Worm (Caenorhabditis elegans) whole organism, L4 larva: ENCODE results near the gene T26C11.4.

Experiments used
- D1046.2 ChIP-seq: fragments of 200-800 bp; sonication (Bioruptor generic); IDR thresholded peaks from 2 replicates; pipeline ENCODE4 v1.3.6; 2022; ENCODE audit warnings: missing genetic modification characterization, missing compliant biosample characterization
- F37D6.2 ChIP-seq: sonication (generic microtip); optimal IDR thresholded peaks from 2 replicates; lab custom pipeline; 2016; ENCODE audit warnings: mild to moderate bottlenecking, missing genetic modification characterization, missing compliant biosample characterization
- F49E8.2 ChIP-seq: sonication (generic microtip); optimal IDR thresholded peaks from 2 replicates; lab custom pipeline; 2016; ENCODE audit warnings: missing compliant biosample characterization, mild to moderate bottlenecking, missing genetic modification characterization, borderline replicate concordance
- T20F7.1 ChIP-seq: fragments of 200-800 bp; sonication (Bioruptor generic); optimal IDR thresholded peaks from 2 replicates; lab custom pipeline; 2018; ENCODE audit warnings: mild to moderate bottlenecking, missing genetic modification characterization, missing compliant biosample characterization
- Y75B8A.6 ChIP-seq: fragments of 200-800 bp; sonication (Bioruptor generic); IDR thresholded peaks from 2 replicates; pipeline ENCODE4 v1.3.6; 2022; ENCODE audit warnings: missing genetic modification reagents, missing genetic modification characterization, missing compliant biosample characterization
- ZK337.2 ChIP-seq: fragments of 200-800 bp; sonication (Bioruptor generic); IDR thresholded peaks from 2 replicates; pipeline ENCODE4 v1.3.6; 2022; ENCODE audit warnings: missing genetic modification reagents, missing genetic modification characterization, missing compliant biosample characterization
- aha-1 ChIP-seq: fragments of 150-350 bp; peaks from one replicate; lab custom pipeline; 2014; ENCODE audit warnings: missing biosample characterization, missing genetic modification characterization
- attf-4 ChIP-seq: sonication (generic microtip); optimal IDR thresholded peaks from 3 replicates; lab custom pipeline; 2017; ENCODE audit warnings: missing biosample characterization, missing genetic modification characterization
- ceh-32 ChIP-seq: sonication (generic microtip); optimal IDR thresholded peaks from 2 replicates; lab custom pipeline; 2016; ENCODE audit warnings: mild to moderate bottlenecking, missing genetic modification characterization, missing compliant biosample characterization; ENCODE audit not compliant: poor library complexity
- ctbp-1 ChIP-seq: fragments of 200-800 bp; sonication (Bioruptor generic); IDR thresholded peaks from 2 replicates; pipeline ENCODE4 v1.3.6; 2022; ENCODE audit warnings: missing genetic modification reagents, missing genetic modification characterization, missing compliant biosample characterization
- daf-12 ChIP-seq: fragments of 150-350 bp; optimal IDR thresholded peaks from 2 replicates; lab custom pipeline; 2014; ENCODE audit warnings: missing biosample characterization, missing genetic modification reagents, missing genetic modification characterization
- daf-16 ChIP-seq, 3 experiments: sonication (generic microtip); optimal IDR thresholded peaks; 2 replicates each; lab custom pipeline; 2016 to 2017; ENCODE audit warnings: missing genetic modification characterization in 3 of 3, missing genetic modification reagents in 3 of 3, mild to moderate bottlenecking in 2 of 3, missing compliant biosample characterization in 2 of 3, missing biosample characterization in 1 of 3, moderate library complexity in 1 of 3
- dmd-6 ChIP-seq: fragments of 200-800 bp; sonication (Bioruptor generic); IDR thresholded peaks from 2 replicates; pipeline ENCODE4 v1.3.6; 2022; ENCODE audit warnings: missing genetic modification reagents, missing genetic modification characterization, missing compliant biosample characterization
- dmd-8 ChIP-seq: fragments of 200-800 bp; sonication (Bioruptor generic); IDR thresholded peaks from 2 replicates; pipeline ENCODE4 v1.3.6; 2022; ENCODE audit warnings: missing genetic modification characterization, missing compliant biosample characterization
- dpl-1 ChIP-seq: fragments of 150-350 bp; optimal IDR thresholded peaks from 2 replicates; lab custom pipeline; 2014; ENCODE audit warnings: missing biosample characterization, missing genetic modification reagents, missing genetic modification characterization
- dve-1 ChIP-seq: sonication (generic microtip); optimal IDR thresholded peaks from 2 replicates; lab custom pipeline; 2017; ENCODE audit warnings: antibody characterized with exemption, mild to moderate bottlenecking, missing genetic modification characterization, missing compliant biosample characterization; ENCODE audit not compliant: insufficient read depth
- egl-43 ChIP-seq: fragments of 200-800 bp; sonication (Bioruptor generic); IDR thresholded peaks from 2 replicates; pipeline ENCODE4 v1.3.6; 2022; ENCODE audit warnings: missing genetic modification reagents, missing genetic modification characterization, missing compliant biosample characterization
- gei-8 ChIP-seq: fragments of 200-800 bp; sonication (Bioruptor generic); optimal IDR thresholded peaks from 2 replicates; lab custom pipeline; 2018; ENCODE audit warnings: mild to moderate bottlenecking, missing genetic modification characterization, missing compliant biosample characterization
- hif-1 ChIP-seq, 2 experiments: sonication (generic microtip); optimal IDR thresholded peaks; 2 replicates each; lab custom pipeline; 2016 to 2017; ENCODE audit warnings: missing compliant biosample characterization in 2 of 2, missing genetic modification characterization in 2 of 2, missing genetic modification reagents in 2 of 2, missing genotype in 2 of 2, mild to moderate bottlenecking in 1 of 2
- hmg-1.1 ChIP-seq: fragments of 200-800 bp; sonication (Bioruptor generic); IDR thresholded peaks from 2 replicates; pipeline ENCODE4 v1.3.6; 2022; ENCODE audit warnings: missing genetic modification reagents, missing genetic modification characterization, missing compliant biosample characterization
- lin-38 ChIP-seq: fragments of 200-800 bp; sonication (Bioruptor generic); IDR thresholded peaks from 2 replicates; pipeline ENCODE4 v1.3.6; 2022; ENCODE audit warnings: missing genetic modification reagents, missing genetic modification characterization, missing compliant biosample characterization
- mes-2 ChIP-seq: sonication (generic microtip); optimal IDR thresholded peaks from 2 replicates; lab custom pipeline; 2016; ENCODE audit warnings: missing genotype, mild to moderate bottlenecking, missing genetic modification characterization, missing compliant biosample characterization; ENCODE audit not compliant: poor library complexity, severe bottlenecking
- mxl-3 ChIP-seq: fragments of 200-800 bp; sonication (Bioruptor generic); optimal IDR thresholded peaks from 2 replicates; lab custom pipeline; 2018; ENCODE audit warnings: mild to moderate bottlenecking, missing genetic modification characterization, missing compliant biosample characterization
- nhr-11 ChIP-seq: fragments of 150-350 bp; optimal IDR thresholded peaks from 2 replicates; lab custom pipeline; 2014; ENCODE audit warnings: missing biosample characterization, missing genetic modification characterization
- nhr-237 ChIP-seq: sonication (generic microtip); optimal IDR thresholded peaks from 2 replicates; lab custom pipeline; 2017; ENCODE audit warnings: missing biosample characterization, missing genetic modification characterization
- nhr-28 ChIP-seq: fragments of 150-350 bp; optimal IDR thresholded peaks from 2 replicates; lab custom pipeline; 2014; ENCODE audit warnings: missing biosample characterization, missing genetic modification characterization
- nhr-41 ChIP-seq: fragments of 200-800 bp; sonication (Bioruptor generic); IDR thresholded peaks from 2 replicates; pipeline ENCODE4 v1.3.6; 2022; ENCODE audit warnings: missing genetic modification reagents, missing genetic modification characterization, missing compliant biosample characterization
- nhr-42 ChIP-seq: fragments of 200-800 bp; sonication (Bioruptor generic); IDR thresholded peaks from 2 replicates; pipeline ENCODE4 v1.3.6; 2022; ENCODE audit warnings: missing genetic modification characterization, missing compliant biosample characterization
- pha-4 ChIP-seq, 2 experiments: fragments of 150-350 bp in 1 of 2; fragments of 200-800 bp in 1 of 2; sonication (Bioruptor generic) in 1 of 2; IDR thresholded peaks in 1 of 2; optimal IDR thresholded peaks in 1 of 2; 2 replicates each; pipeline versions ENCODE4 v1.3.6 to Lab custom; 2014 to 2022; ENCODE audit warnings: missing genetic modification characterization in 2 of 2, missing genetic modification reagents in 2 of 2, missing biosample characterization in 1 of 2, missing compliant biosample characterization in 1 of 2
- saeg-2 ChIP-seq: fragments of 200-800 bp; sonication (Bioruptor generic); IDR thresholded peaks from 2 replicates; pipeline ENCODE4 v1.3.6; 2022; ENCODE audit warnings: missing genetic modification reagents, missing genetic modification characterization, missing compliant biosample characterization
- set-16 ChIP-seq: fragments of 200-800 bp; sonication (Bioruptor generic); IDR thresholded peaks from 2 replicates; pipeline ENCODE4 v1.3.6; 2022; ENCODE audit warnings: missing genetic modification reagents, missing genetic modification characterization, missing compliant biosample characterization
- skn-1 ChIP-seq: fragments of 150-350 bp; optimal IDR thresholded peaks from 2 replicates; lab custom pipeline; 2014; ENCODE audit warnings: missing biosample characterization, missing genetic modification characterization
- snpc-1.2 ChIP-seq: fragments of 200-800 bp; sonication (Bioruptor generic); IDR thresholded peaks from 2 replicates; pipeline ENCODE4 v1.3.6; 2022; ENCODE audit warnings: missing genetic modification reagents, missing genetic modification characterization, missing compliant biosample characterization
- spr-1 ChIP-seq: sonication (generic microtip); optimal IDR thresholded peaks from 2 replicates; lab custom pipeline; 2016; ENCODE audit warnings: mild to moderate bottlenecking, missing genetic modification characterization, missing compliant biosample characterization
- spr-3 ChIP-seq: fragments of 200-800 bp; sonication (Bioruptor generic); optimal IDR thresholded peaks from 2 replicates; lab custom pipeline; 2018; ENCODE audit warnings: mild to moderate bottlenecking, missing genetic modification characterization, missing compliant biosample characterization
- unc-130 ChIP-seq: sonication (generic microtip); optimal IDR thresholded peaks from 2 replicates; lab custom pipeline; 2016; ENCODE audit warnings: missing genetic modification reagents, missing genetic modification characterization, missing compliant biosample characterization
- unc-62 ChIP-seq, 3 experiments: fragments of 150-350 bp in 1 of 3; sonication (generic microtip); optimal IDR thresholded peaks in 2 of 3; peaks in 1 of 3; 1 replicate in 1 of 3; 2 replicates in 2 of 3; lab custom pipeline; 2014 to 2017; ENCODE audit warnings: missing biosample characterization in 3 of 3, missing genetic modification characterization in 3 of 3, missing genetic modification reagents in 3 of 3, missing genotype in 1 of 3
- vab-7 ChIP-seq: fragments of 200-800 bp; sonication (Bioruptor generic); IDR thresholded peaks from 2 replicates; pipeline ENCODE4 v1.3.6; 2022; ENCODE audit warnings: missing genetic modification reagents, missing genetic modification characterization, missing compliant biosample characterization
- zag-1 ChIP-seq: fragments of 150-350 bp; optimal IDR thresholded peaks from 2 replicates; lab custom pipeline; 2014; ENCODE audit warnings: missing biosample characterization, missing genetic modification characterization
- zfp-3 ChIP-seq: fragments of 200-800 bp; sonication (Bioruptor generic); conservative IDR thresholded peaks from 2 replicates; pipeline ENCODE4 v1.3.6; 2022; ENCODE audit warnings: missing genetic modification reagents, missing genetic modification characterization, missing compliant biosample characterization
- zip-11 ChIP-seq: fragments of 200-800 bp; sonication (Bioruptor generic); IDR thresholded peaks from 2 replicates; pipeline ENCODE4 v1.3.6; 2022; ENCODE audit warnings: missing genetic modification characterization, missing compliant biosample characterization
- zip-2 ChIP-seq: fragments of 150-350 bp; optimal IDR thresholded peaks from 2 replicates; lab custom pipeline; 2014; ENCODE audit warnings: missing biosample characterization, missing genetic modification characterization

The T26C11.4 gene

ce11 chrX:1850525-1850924 is 5.2 kb upstream of the T26C11.4 start (continued):
- TF ChIP-seq set-16 (GFP tag; lab: Robert Waterston, UW), result peak; percentile 63
- TF ChIP-seq aha-1 (tag; lab: Kevin White, UChicago), result peak; percentile 38
- no peak for TF ChIP-seq dpl-1 (GFP tag; lab: Kevin White, UChicago)
- TF ChIP-seq attf-4 (tag; lab: Kevin White, UChicago), result no peak

- no peak for TF ChIP-seq nhr-11 (tag; lab: Kevin White, UChicago)
- no peak for TF ChIP-seq ZK337.2 (GFP tag; lab: Robert Waterston, UW)
- TF ChIP-seq Y75B8A.6 (GFP tag; lab: Robert Waterston, UW), result no peak
- no peak for TF ChIP-seq nhr-28 (tag; lab: Kevin White, UChicago)
- no peak for TF ChIP-seq nhr-237 (tag; lab: Kevin White, UChicago)
- TF ChIP-seq, all 104 proteins: peak for 0
These were observed 3.2 kb upstream of the T26C11.4 start, which contains the start of gene ceh-41 for ce11 chrX:1848575-1848974. Gene ceh-41 (minus strand): TSS chrX:1848675.

ce11 chrX:1847685-1848084 is 2.3 kb upstream of the T26C11.4 start:
- TF ChIP-seq egl-43 (GFP tag; lab: Robert Waterston, UW), result no peak
- peak in 1 of 2 experiments; percentile 98 for TF ChIP-seq unc-62 (GFP tag; optimal IDR thresholded peaks at IDR 0.05 in 1 of 2; lab: Kevin White, UChicago)
- TF ChIP-seq unc-62 (tag; optimal IDR thresholded peaks at IDR 0.05; lab: Kevin White, UChicago), result no peak

- peak; percentile 34 for TF ChIP-seq spr-1 (tag; lab: Kevin White, UChicago)
- peak; percentile 23 for TF ChIP-seq F49E8.2
- peak; percentile 51 for TF ChIP-seq dmd-6 (GFP tag; lab: Robert Waterston, UW)
- no peak for TF ChIP-seq T20F7.1 (GFP tag; lab: Kevin White, UChicago)
- TF ChIP-seq saeg-2 (GFP tag; lab: Robert Waterston, UW), result no peak
- peak; percentile 43 for TF ChIP-seq gei-8 (GFP tag; lab: Kevin White, UChicago)
- peak; percentile 2 for TF ChIP-seq zip-2 (tag; lab: Kevin White, UChicago)
- TF ChIP-seq pha-4 (GFP tag; IDR thresholded peaks at IDR 0.05; lab: Robert Waterston, UW), result peak; percentile 85
- TF ChIP-seq pha-4 (tag; optimal IDR thresholded peaks at IDR 0.05; lab: Kevin White, UChicago), result no peak
- no peak for TF ChIP-seq daf-12 (tag; lab: Kevin White, UChicago)
- TF ChIP-seq nhr-42 (GFP tag; lab: Robert Waterston, UW), result peak; percentile 71; the same call in 1 of the 2 replicates
- TF ChIP-seq lin-38 (GFP tag; lab: Robert Waterston, UW), result peak; percentile 74
- TF ChIP-seq F37D6.2 (tag; lab: Kevin White, UChicago), result peak; percentile 23
- 0 out of 2 replicates have a peak, but pooled peaks have one; percentile 37 for TF ChIP-seq zip-11
- TF ChIP-seq ZK337.2 (GFP tag; lab: Robert Waterston, UW), result 0 out of 2 replicates have a peak, but pooled peaks have one; percentile 35
- TF ChIP-seq unc-130 (GFP tag; lab: Kevin White, UChicago), result peak; percentile 54
- TF ChIP-seq snpc-1.2 (GFP tag; lab: Robert Waterston, UW), result peak; percentile 84
- peak; percentile 83 for TF ChIP-seq mes-2 (tag; lab: Kevin White, UChicago)
- TF ChIP-seq hmg-1.1 (GFP tag; lab: Robert Waterston, UW), result peak; percentile 79
- no peak for TF ChIP-seq dve-1
- peak; percentile 47 for TF ChIP-seq mxl-3
- peak; percentile 82 for TF ChIP-seq D1046.2 (GFP tag; lab: Robert Waterston, UW)
- TF ChIP-seq nhr-11 (tag; lab: Kevin White, UChicago), result no peak
- TF ChIP-seq ceh-32, result no peak
- TF ChIP-seq zfp-3 (GFP tag; lab: Robert Waterston, UW), result 0 out of 2 replicates have a peak, but pooled peaks have one; percentile 34
- peak in 1 of 2 experiments; percentile 54 for TF ChIP-seq hif-1 (tag; optimal IDR thresholded peaks at IDR 0.05; lab: Kevin White, UChicago)
- no peak for TF ChIP-seq skn-1 (tag; lab: Kevin White, UChicago)
- TF ChIP-seq daf-16 (GFP tag; optimal IDR thresholded peaks at IDR 0.05; lab: Kevin White, UChicago), result peak; percentile 2 to 74
- no peak for TF ChIP-seq daf-16 (tag; optimal IDR thresholded peaks at IDR 0.05; lab: Kevin White, UChicago)
- TF ChIP-seq nhr-41, result peak; percentile 73; the same call in 1 of the 2 replicates
- TF ChIP-seq zag-1 (tag; lab: Kevin White, UChicago), result no peak
- TF ChIP-seq dmd-8 (GFP tag; lab: Robert Waterston, UW), result peak; percentile 65; the same call in 1 of the 2 replicates
- TF ChIP-seq spr-3 (GFP tag; lab: Kevin White, UChicago), result peak; percentile 23
- TF ChIP-seq attf-4 (tag; lab: Kevin White, UChicago), result no peak
- TF ChIP-seq vab-7 (GFP tag; lab: Robert Waterston, UW), result peak; percentile 83
- TF ChIP-seq egl-43 (GFP tag; lab: Robert Waterston, UW), result peak; percentile 93
- peak; percentile 55; the same call in 1 of the 2 replicates for TF ChIP-seq ctbp-1 (GFP tag; lab: Robert Waterston, UW)
These were observed 7.6 kb downstream of the T26C11.4 start for ce11 chrX:1837703-1838102.
